Fruit fly (Drosophila melanogaster) whole organism, pupa: ENCODE data around the gene Rcc1.

Experiments used
- CG10348 ChIP-seq: fragments of 200-800 bp; sonication (Bioruptor generic); IDR thresholded peaks from 2 replicates; pipeline ENCODE4 v1.3.6; 2022; ENCODE audit warnings: missing biosample characterization, missing genetic modification characterization
- CG12605 ChIP-seq: fragments of 200-800 bp; sonication (Bioruptor generic); IDR thresholded peaks from 2 replicates; pipeline ENCODE4 v1.3.6; 2022; ENCODE audit warnings: missing biosample characterization, missing genetic modification characterization
- CG14655 ChIP-seq: fragments of 200-800 bp; sonication (Bioruptor generic); optimal IDR thresholded peaks from 3 replicates; lab custom pipeline; 2017; ENCODE audit warnings: mild to moderate bottlenecking, missing biosample characterization, missing genetic modification reagents, missing genetic modification characterization
- CG17806 ChIP-seq: fragments of 200-800 bp; sonication (Bioruptor generic); optimal IDR thresholded peaks from 2 replicates; lab custom pipeline; 2018; ENCODE audit warnings: missing biosample characterization, mild to moderate bottlenecking, missing genetic modification characterization, moderate library complexity
- CG34367 ChIP-seq: fragments of 200-800 bp; sonication (Bioruptor generic); optimal IDR thresholded peaks from 2 replicates; lab custom pipeline; 2018; ENCODE audit warnings: missing biosample characterization, mild to moderate bottlenecking, missing genetic modification characterization
- CG9948 ChIP-seq: fragments of 200-800 bp; sonication (Bioruptor generic); optimal IDR thresholded peaks from 2 replicates; lab custom pipeline; 2018; ENCODE audit warnings: missing biosample characterization, mild to moderate bottlenecking, missing genetic modification characterization, moderate library complexity
- D1 ChIP-seq: fragments of 200-800 bp; sonication (Bioruptor generic); optimal IDR thresholded peaks from 2 replicates; lab custom pipeline; 2018; ENCODE audit warnings: missing biosample characterization, mild to moderate bottlenecking, missing genetic modification characterization, moderate library complexity
- EcR ChIP-seq: fragments of 200-800 bp; sonication (Bioruptor generic); optimal IDR thresholded peaks from 3 replicates; lab custom pipeline; 2019; ENCODE audit warnings: missing biosample characterization, missing genetic modification characterization, mild to moderate bottlenecking, moderate library complexity, missing genetic modification reagents
- Pif1A ChIP-seq: fragments of 200-800 bp; sonication (Bioruptor generic); optimal IDR thresholded peaks from 3 replicates; lab custom pipeline; 2016; ENCODE audit warnings: missing biosample characterization, missing genetic modification characterization
- Snoo ChIP-seq: fragments of 200-800 bp; sonication (Bioruptor generic); optimal IDR thresholded peaks from 3 replicates; lab custom pipeline; 2017; ENCODE audit warnings: missing biosample characterization, mild to moderate bottlenecking, missing genetic modification characterization, inconsistent platforms
- fd96Ca ChIP-seq: fragments of 200-800 bp; sonication (Bioruptor generic); IDR thresholded peaks from 3 replicates; pipeline ENCODE4 v1.3.6; 2022; ENCODE audit warnings: missing biosample characterization, missing genetic modification characterization

DNA sequence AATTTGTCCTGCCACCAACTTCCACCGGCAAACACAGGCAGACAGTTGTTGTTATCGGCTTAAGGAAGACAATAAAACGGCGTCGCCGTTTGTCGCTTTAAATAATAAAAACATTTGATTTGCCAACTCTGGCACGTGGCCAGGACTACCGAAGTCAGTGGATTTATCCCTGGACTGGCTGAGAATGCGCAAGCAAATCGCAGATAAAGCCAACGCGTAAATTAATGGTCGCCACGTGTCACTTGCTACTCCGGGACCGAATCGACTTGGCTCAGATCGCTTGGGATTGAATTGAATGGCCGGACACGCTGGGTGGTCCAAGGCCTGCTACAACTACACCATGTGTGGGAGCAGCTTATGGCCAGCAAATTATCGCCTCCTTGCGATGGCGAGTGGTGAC, 39.5 kb downstream of the Rcc1 start:
- no peak for TF ChIP-seq EcR
- TF ChIP-seq CG10348 (GFP tag; lab: Robert Waterston, UW), result no peak
- TF ChIP-seq CG12605, result no peak
- no peak for TF ChIP-seq D1
- no peak for TF ChIP-seq fd96Ca (GFP tag; lab: Robert Waterston, UW)
- TF ChIP-seq CG34367 (tag; lab: Kevin White, UChicago), result no peak
- TF ChIP-seq CG9948 (tag; lab: Kevin White, UChicago), result no peak
- TF ChIP-seq CG17806 (tag; lab: Kevin White, UChicago), result no peak
- TF ChIP-seq Snoo (tag; lab: Kevin White, UChicago), result no peak
- no peak for TF ChIP-seq Pif1A (GFP tag; lab: Kevin White, UChicago)
- TF ChIP-seq CG14655 (GFP tag; lab: Kevin White, UChicago), result no peak
